Worm (Caenorhabditis elegans) whole organism, midembryonic: ENCODE results near the gene F10G7.5.

Experiments
- T22C8.4 ChIP-seq: fragments of 200-800 bp; sonication (Bioruptor generic); IDR thresholded peaks from 2 replicates; pipeline ENCODE4 v1.3.6; 2022; ENCODE audit warnings: missing genetic modification characterization, missing compliant biosample characterization
- cog-1 ChIP-seq: sonication (generic microtip); optimal IDR thresholded peaks from 2 replicates; lab custom pipeline; 2016; ENCODE audit warnings: missing genetic modification characterization, missing compliant biosample characterization
- flt-1 ChIP-seq: fragments of 200-800 bp; sonication (Bioruptor generic); IDR thresholded peaks from 2 replicates; pipeline ENCODE4 v1.3.6; 2022; ENCODE audit warnings: missing genetic modification characterization, missing compliant biosample characterization
- klf-2 ChIP-seq: fragments of 200-800 bp; sonication (Bioruptor generic); conservative IDR thresholded peaks from 2 replicates; pipeline ENCODE4 v1.3.6; 2022; ENCODE audit warnings: missing genetic modification reagents, missing genetic modification characterization, missing compliant biosample characterization
- med-1 ChIP-seq: sonication (generic microtip); optimal IDR thresholded peaks from 2 replicates; lab custom pipeline; 2017; ENCODE audit warnings: missing genetic modification characterization, mild to moderate bottlenecking, missing compliant biosample characterization, antibody characterized with exemption, missing genetic modification reagents; ENCODE audit not compliant: insufficient read depth
- ref-1 ChIP-seq: fragments of 200-800 bp; sonication (Bioruptor generic); conservative IDR thresholded peaks from 2 replicates; pipeline ENCODE4 v1.3.6; 2022; ENCODE audit warnings: missing genetic modification reagents, missing genetic modification characterization, missing compliant biosample characterization
- tab-1 ChIP-seq: fragments of 200-800 bp; sonication (Bioruptor generic); IDR thresholded peaks from 2 replicates; pipeline ENCODE4 v1.3.6; 2022; ENCODE audit warnings: missing genetic modification characterization, missing compliant biosample characterization
- ztf-23 ChIP-seq: fragments of 200-800 bp; sonication (Bioruptor generic); IDR thresholded peaks from 2 replicates; pipeline ENCODE4 v1.3.6; 2022; ENCODE audit warnings: missing genetic modification reagents, missing genetic modification characterization, missing compliant biosample characterization
- ztf-29 ChIP-seq: fragments of 200-800 bp; sonication (Bioruptor generic); IDR thresholded peaks from 2 replicates; pipeline ENCODE4 v1.3.6; 2022; ENCODE audit warnings: missing genetic modification reagents, missing genetic modification characterization, missing compliant biosample characterization

Gene F10G7.5

DNA sequence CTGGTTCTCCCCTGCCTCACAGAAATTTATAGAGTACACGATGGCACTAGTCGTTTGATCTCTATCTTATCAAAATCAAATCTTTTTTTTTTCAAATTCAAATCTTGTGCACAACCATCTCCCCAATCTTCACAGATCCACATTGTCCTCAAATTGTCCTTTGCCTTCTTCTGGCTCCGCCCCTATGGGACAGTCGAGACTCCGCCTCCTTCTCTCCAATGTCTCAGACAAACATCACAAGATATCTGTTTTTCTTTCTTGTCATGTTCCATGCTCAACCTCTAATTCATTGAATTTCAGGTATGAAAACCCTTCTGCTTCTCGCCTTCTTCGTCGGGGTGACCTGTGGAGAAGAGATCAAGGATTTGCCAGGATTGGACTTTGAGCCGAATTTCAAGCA, 44.1 kb downstream of the F10G7.5 start, which contains the start of gene ctsa-1.1:
TSS of gene ctsa-1.1 (plus strand) at position 301 of the 400 bp plus-strand sequence.
- no peak for TF ChIP-seq cog-1 (tag; lab: Kevin White, UChicago)
- TF ChIP-seq klf-2 (GFP tag; lab: Robert Waterston, UW) = no peak
- no peak for TF ChIP-seq T22C8.4 (GFP tag; lab: Robert Waterston, UW)
- no peak for TF ChIP-seq ztf-29 (GFP tag; lab: Robert Waterston, UW)
- no peak for TF ChIP-seq tab-1 (GFP tag; lab: Robert Waterston, UW)
- TF ChIP-seq med-1 (GFP tag; lab: Kevin White, UChicago) = no peak
- TF ChIP-seq ztf-23 = no peak
- TF ChIP-seq ref-1 (GFP tag; lab: Robert Waterston, UW) = no peak
- no peak for TF ChIP-seq flt-1 (GFP tag; lab: Robert Waterston, UW)

DNA sequence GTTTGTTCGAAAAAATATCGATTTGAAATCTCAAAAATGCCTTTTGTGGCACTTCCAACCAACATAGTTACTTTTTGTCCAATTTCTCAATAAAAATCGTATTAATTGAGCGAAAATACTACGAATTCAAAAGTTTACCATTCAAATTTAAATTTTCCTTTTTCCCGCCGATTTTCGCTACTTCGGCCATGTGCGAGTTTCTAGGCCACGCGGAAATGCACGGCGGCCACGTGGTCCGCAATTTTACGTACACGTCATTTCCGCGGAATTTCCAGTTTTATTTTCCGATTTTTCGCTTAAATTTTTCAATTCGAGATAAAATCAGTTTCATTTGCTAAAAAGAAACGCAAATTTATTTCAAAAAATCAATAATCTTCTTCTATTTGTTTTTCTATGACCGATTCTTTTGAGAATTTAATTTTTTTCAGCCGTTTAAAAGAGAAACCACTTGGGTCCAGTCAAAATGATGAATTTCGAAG, 46.8 kb downstream of the F10G7.5 start, which contains the start of gene eas-1:
TSS of gene eas-1 (plus strand) at position 429 of the 479 bp plus-strand sequence.
- TF ChIP-seq tab-1 (GFP tag; lab: Robert Waterston, UW) (peak; percentile 21; the same call in 1 of the 2 replicates), cog-1 (tag; lab: Kevin White, UChicago) (no peak), klf-2 (GFP tag; lab: Robert Waterston, UW) (peak; percentile 62; the same call in 1 of the 2 replicates), flt-1 (GFP tag; lab: Robert Waterston, UW) (peak; percentile 68)

DNA sequence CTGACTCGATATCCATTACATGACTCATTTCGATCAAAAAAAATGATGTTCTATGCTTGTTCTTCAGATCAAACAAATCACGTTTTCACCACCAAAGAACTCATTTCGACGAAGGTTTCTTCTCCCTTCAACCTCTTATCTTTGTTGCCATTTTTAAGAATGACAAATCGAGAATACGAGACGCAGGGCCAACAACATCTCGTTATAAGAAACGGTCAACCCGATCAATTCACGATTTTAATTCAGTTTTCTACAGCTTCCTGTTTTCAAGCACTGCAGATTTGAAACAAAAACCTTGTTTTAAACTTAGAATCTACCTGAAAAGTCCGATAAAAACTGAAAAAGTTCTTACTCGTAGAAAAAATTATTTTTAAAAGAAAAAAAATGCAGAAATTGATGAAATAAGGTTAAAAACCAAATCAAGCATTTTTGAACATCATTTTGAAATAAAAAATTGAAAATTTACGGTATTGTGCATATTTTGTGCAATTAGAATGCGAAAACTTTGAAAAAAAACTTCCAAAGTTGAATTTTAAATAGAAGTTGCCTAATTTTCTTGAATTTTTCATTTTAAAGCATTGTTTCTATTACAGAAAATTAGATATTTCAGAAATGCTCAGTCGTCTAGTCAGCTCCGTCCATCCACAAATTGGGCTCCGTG, 48.4 kb downstream of the F10G7.5 start, which contains the start of gene acs-11:
TSS of gene acs-11 (plus strand) at position 611 of the 661 bp plus-strand sequence.
- TF ChIP-seq cog-1 (tag; lab: Kevin White, UChicago) (no peak), med-1 (GFP tag; lab: Kevin White, UChicago) (no peak), klf-2 (GFP tag; lab: Robert Waterston, UW) (no peak), ref-1 (GFP tag; lab: Robert Waterston, UW) (no peak), flt-1 (GFP tag; lab: Robert Waterston, UW) (no peak), ztf-29 (GFP tag; lab: Robert Waterston, UW) (no peak), T22C8.4 (GFP tag; lab: Robert Waterston, UW) (no peak), ztf-23 (no peak), tab-1 (GFP tag; lab: Robert Waterston, UW) (no peak)

DNA sequence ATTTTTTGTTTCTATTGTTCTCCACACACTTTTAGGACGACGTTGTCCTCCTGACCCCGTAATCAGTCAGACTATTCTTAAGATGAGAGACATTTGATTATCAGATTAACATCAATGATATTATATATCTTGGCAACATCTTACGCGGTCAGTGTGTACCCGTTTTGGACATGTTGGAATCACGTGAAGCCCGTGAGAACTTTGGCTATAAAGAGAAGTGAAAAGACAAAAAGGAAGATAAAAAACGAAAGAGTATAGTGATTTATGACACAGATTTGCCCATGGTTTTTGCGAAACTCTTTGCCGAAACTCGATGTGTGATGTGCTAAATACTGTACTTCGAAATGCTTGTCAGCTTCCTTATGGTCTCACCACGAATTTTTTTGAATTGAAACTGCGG, 52.1 kb downstream of the F10G7.5 start:
- no peak for TF ChIP-seq klf-2 (GFP tag; lab: Robert Waterston, UW)
